Worm (Caenorhabditis elegans): ENCODE measurements around the gene algn-6.

DNA sequence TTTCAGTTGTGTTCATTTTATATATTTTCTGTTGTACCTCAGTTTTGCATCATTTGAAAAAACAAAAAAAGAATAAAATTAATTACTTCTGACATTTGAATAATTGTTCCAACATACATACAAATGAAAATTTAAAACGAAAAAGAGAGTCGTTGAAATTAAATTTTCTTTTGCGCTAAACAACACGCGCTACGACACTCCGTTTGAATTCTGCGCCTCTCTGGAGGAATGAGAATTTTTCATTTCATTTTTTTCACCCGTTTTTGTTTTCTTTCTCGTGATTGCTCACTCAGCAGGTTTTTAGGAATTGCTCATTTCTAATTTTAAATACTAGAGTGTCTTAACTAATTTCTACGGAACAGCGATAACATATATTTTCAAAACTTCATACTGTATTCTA is 2.0 kb downstream of the algn-6 start:
- TF ChIP-seq sea-1 (GFP tag; conservative IDR thresholded peaks at IDR 0.05) (no peak), hmbx-1 (tag; optimal IDR thresholded peaks at IDR 0.05) (no peak), tbx-11 (GFP tag; IDR thresholded peaks at IDR 0.05) (no peak), ama-1 (optimal IDR thresholded peaks at IDR 0.05) (no peak), flt-1 (GFP tag; IDR thresholded peaks at IDR 0.05) (no peak), F13C5.2 (tag; optimal IDR thresholded peaks at IDR 0.05) (no peak), tra-4 (tag; optimal IDR thresholded peaks at IDR 0.05) (no peak), aly-1 (tag; optimal IDR thresholded peaks at IDR 0.05) (no peak), hmg-4 (GFP tag; optimal IDR thresholded peaks at IDR 0.05) (no peak), ets-7 (tag; optimal IDR thresholded peaks at IDR 0.05) (no peak), pes-1 (GFP tag; IDR thresholded peaks at IDR 0.05) (no peak)

Data from whole organism, early embryonic.